Comparison of ENCODE assay signal across 5 fruit fly cellular contexts in genomic region chr2L:18442903-18443608, dm6.
A peak's percentile ranks its signal among the peaks of the same experiment; 100 is the strongest.
TF ChIP-seq lines count a peak whose summit lies in the region.

TSS of gene RpS26 (minus strand) at chr2L:18443277.

- TF ChIP-seq CTCF in whole organism, embryonic (GFP tag; optimal IDR thresholded peaks at IDR 0.05; lab: Kevin White, UChicago), result no peak

TF ChIP-seq in whole organism, adult, 20 proteins besides CTCF, POLR2A, EP300 and RAD21 (continues in another document):
- TF ChIP-seq CG11617 (GFP tag; optimal IDR thresholded peaks at IDR 0.05; lab: Kevin White, UChicago) (peak; percentile 68), CG7045 (GFP tag; optimal IDR thresholded peaks at IDR 0.05; lab: Kevin White, UChicago) (peak; percentile 55), Hr96 (GFP tag; optimal IDR thresholded peaks at IDR 0.05; lab: Kevin White, UChicago) (no peak), cnc (optimal IDR thresholded peaks at IDR 0.05; lab: Kevin White, UChicago) (no peak), Mnt (GFP tag; optimal IDR thresholded peaks at IDR 0.05; lab: Kevin White, UChicago) (peak; percentile 79), cic (GFP tag; optimal IDR thresholded peaks at IDR 0.05; lab: Kevin White, UChicago) (peak; percentile 13), Clk (GFP tag; optimal IDR thresholded peaks at IDR 0.05; lab: Kevin White, UChicago) (peak; percentile 10), Crg-1 (GFP tag; optimal IDR thresholded peaks at IDR 0.05; lab: Kevin White, UChicago) (peak; percentile 18), ovo (GFP tag; optimal IDR thresholded peaks at IDR 0.05; lab: Kevin White, UChicago) (no peak), toe (GFP tag; optimal IDR thresholded peaks at IDR 0.05; lab: Kevin White, UChicago) (no peak), CG33017 (tag; optimal IDR thresholded peaks at IDR 0.05; lab: Kevin White, UChicago) (peak; percentile 1), tj (GFP tag; optimal IDR thresholded peaks at IDR 0.05; lab: Kevin White, UChicago) (peak; percentile 28), CG12768 (GFP tag; optimal IDR thresholded peaks at IDR 0.05; lab: Kevin White, UChicago) (no peak), pad (GFP tag; optimal IDR thresholded peaks at IDR 0.05; lab: Kevin White, UChicago) (peak; percentile 48), CG14711 (tag; optimal IDR thresholded peaks at IDR 0.05; lab: Kevin White, UChicago) (peak; percentile 28), CG5204 (GFP tag; optimal IDR thresholded peaks at IDR 0.05; lab: Kevin White, UChicago) (no peak), CG1620 (GFP tag; optimal IDR thresholded peaks at IDR 0.05; lab: Kevin White, UChicago) (peak; percentile 70), bab1 (GFP tag; optimal IDR thresholded peaks at IDR 0.05; lab: Kevin White, UChicago) (peak; percentile 74)

TF ChIP-seq in whole organism, embryonic, 481 proteins besides CTCF, POLR2A, EP300 and RAD21 (continues in another document):
- no peak for TF ChIP-seq CG18764 (GFP tag; optimal IDR thresholded peaks at IDR 0.05; lab: Kevin White, UChicago)
- TF ChIP-seq Ravus (GFP tag; IDR thresholded peaks at IDR 0.05; lab: Robert Waterston, UW), result no peak
- TF ChIP-seq CG32772 (GFP tag; IDR thresholded peaks at IDR 0.05; lab: Robert Waterston, UW), result no peak
- TF ChIP-seq CG10543 (GFP tag; optimal IDR thresholded peaks at IDR 0.05; lab: Kevin White, UChicago), result peak; percentile 58
- peak; percentile 87 for TF ChIP-seq Tbp (GFP tag; optimal IDR thresholded peaks at IDR 0.05; lab: Kevin White, UChicago)
- no peak for TF ChIP-seq yki (optimal IDR thresholded peaks at IDR 0.05; lab: Kevin White, UChicago)
- no peak for TF ChIP-seq gcm (GFP tag; optimal IDR thresholded peaks at IDR 0.05; lab: Kevin White, UChicago)
- peak; percentile 50 for TF ChIP-seq CG17829 (tag; optimal IDR thresholded peaks at IDR 0.05; lab: Kevin White, UChicago)
- peak; percentile 60 for TF ChIP-seq pum (GFP tag; optimal IDR thresholded peaks at IDR 0.05; lab: Kevin White, UChicago)
- TF ChIP-seq lov (optimal IDR thresholded peaks at IDR 0.05; lab: Kevin White, UChicago), result no peak
- TF ChIP-seq lov (GFP tag; IDR thresholded peaks at IDR 0.05; lab: Robert Waterston, UW), result peak; percentile 65; the same call in 1 of the 3 replicates
- peak; percentile 3 for TF ChIP-seq psq (GFP tag; optimal IDR thresholded peaks at IDR 0.05; lab: Kevin White, UChicago)
- TF ChIP-seq CG7963 (GFP tag; IDR thresholded peaks at IDR 0.05; lab: Robert Waterston, UW; ENCODE audit: partially characterized antibody), result no peak
- peak; percentile 40 for TF ChIP-seq lbe (GFP tag; optimal IDR thresholded peaks at IDR 0.05; lab: Kevin White, UChicago)
- peak; percentile 65 for TF ChIP-seq stwl (tag; optimal IDR thresholded peaks at IDR 0.05; lab: Kevin White, UChicago)
- TF ChIP-seq Rx (GFP tag; IDR thresholded peaks at IDR 0.05; lab: Robert Waterston, UW), result peak; percentile 38; the same call in 1 of the 2 replicates
- TF ChIP-seq gem (tag; optimal IDR thresholded peaks at IDR 0.05; lab: Kevin White, UChicago), result peak; percentile 56
- no peak for TF ChIP-seq TFAM (GFP tag; optimal IDR thresholded peaks at IDR 0.05; lab: Kevin White, UChicago)
- TF ChIP-seq CG14710 (tag; optimal IDR thresholded peaks at IDR 0.05; lab: Kevin White, UChicago), result peak; percentile 66

TF ChIP-seq in whole organism, prepupa, 60 proteins besides CTCF, POLR2A, EP300 and RAD21 (continues in another document):
- peak; percentile 21 for TF ChIP-seq Sox15 (GFP tag; optimal IDR thresholded peaks at IDR 0.05; lab: Kevin White, UChicago)
- peak; percentile 48 for TF ChIP-seq CG6854 (GFP tag; optimal IDR thresholded peaks at IDR 0.05; lab: Kevin White, UChicago)
- TF ChIP-seq Eip78C (GFP tag; lab: Kevin White, UChicago), result peak; percentile 82
- no peak for TF ChIP-seq CG8632 (GFP tag; optimal IDR thresholded peaks at IDR 0.05; lab: Kevin White, UChicago)
- TF ChIP-seq esn (GFP tag; optimal IDR thresholded peaks at IDR 0.05; lab: Kevin White, UChicago), result peak; percentile 54
- TF ChIP-seq acj6 (GFP tag; optimal IDR thresholded peaks at IDR 0.05; lab: Kevin White, UChicago), result peak; percentile 13
- no peak for TF ChIP-seq CG32006 (GFP tag; optimal IDR thresholded peaks at IDR 0.05; lab: Kevin White, UChicago)
- peak; percentile 0 for TF ChIP-seq CG6792 (GFP tag; optimal IDR thresholded peaks at IDR 0.05; lab: Kevin White, UChicago)
- peak; percentile 25 for TF ChIP-seq CG34406 (GFP tag; optimal IDR thresholded peaks at IDR 0.05; lab: Kevin White, UChicago)
- TF ChIP-seq achi (GFP tag; optimal IDR thresholded peaks at IDR 0.05; lab: Kevin White, UChicago), result no peak
- TF ChIP-seq CG3032 (tag; optimal IDR thresholded peaks at IDR 0.05; lab: Kevin White, UChicago), result peak; percentile 28
- peak; percentile 57 for TF ChIP-seq lz (GFP tag; optimal IDR thresholded peaks at IDR 0.05; lab: Kevin White, UChicago)
- TF ChIP-seq Hr39 (GFP tag; optimal IDR thresholded peaks at IDR 0.05; lab: Kevin White, UChicago), result no peak
- peak; percentile 24 for TF ChIP-seq Ets96B (tag; optimal IDR thresholded peaks at IDR 0.05; lab: Kevin White, UChicago)
- TF ChIP-seq Ets21C (GFP tag; optimal IDR thresholded peaks at IDR 0.05; lab: Kevin White, UChicago), result no peak
- TF ChIP-seq cyc (GFP tag; optimal IDR thresholded peaks at IDR 0.05; lab: Kevin White, UChicago), result peak; percentile 62
- TF ChIP-seq eg (GFP tag; IDR thresholded peaks at IDR 0.05; lab: Robert Waterston, UW), result 0 out of 3 replicates have a peak, but pooled peaks have one; percentile 30
- peak; percentile 58 for TF ChIP-seq Sox14 (GFP tag; optimal IDR thresholded peaks at IDR 0.05; lab: Kevin White, UChicago)
- TF ChIP-seq CG1621 (tag; optimal IDR thresholded peaks at IDR 0.05; lab: Kevin White, UChicago), result peak; percentile 3
- no peak for TF ChIP-seq Blimp-1 (GFP tag; optimal IDR thresholded peaks at IDR 0.05; lab: Kevin White, UChicago)

TF ChIP-seq in whole organism, pupa, 21 proteins besides CTCF, POLR2A, EP300 and RAD21:
- TF ChIP-seq CG15710 (tag; optimal IDR thresholded peaks at IDR 0.05; lab: Kevin White, UChicago) (peak; percentile 23), CG17806 (tag; optimal IDR thresholded peaks at IDR 0.05; lab: Kevin White, UChicago) (no peak), fd96Ca (GFP tag; IDR thresholded peaks at IDR 0.05; lab: Robert Waterston, UW) (peak; percentile 23; the same call in 1 of the 3 replicates), Snoo (tag; optimal IDR thresholded peaks at IDR 0.05; lab: Kevin White, UChicago) (peak; percentile 50), Pif1B (GFP tag; optimal IDR thresholded peaks at IDR 0.05; lab: Kevin White, UChicago) (no peak), CG32121 (GFP tag; IDR thresholded peaks at IDR 0.05; lab: Robert Waterston, UW) (no peak), CG12605 (GFP tag; IDR thresholded peaks at IDR 0.05; lab: Robert Waterston, UW) (no peak), EcR (GFP tag; optimal IDR thresholded peaks at IDR 0.05; lab: Kevin White, UChicago) (no peak), gl (tag; optimal IDR thresholded peaks at IDR 0.05; lab: Kevin White, UChicago) (no peak), rn (GFP tag; IDR thresholded peaks at IDR 0.05; lab: Robert Waterston, UW) (no peak), D1 (tag; optimal IDR thresholded peaks at IDR 0.05; lab: Kevin White, UChicago) (no peak), CG9948 (tag; optimal IDR thresholded peaks at IDR 0.05; lab: Kevin White, UChicago) (peak; percentile 23), CG4496 (GFP tag; IDR thresholded peaks at IDR 0.05; lab: Robert Waterston, UW) (peak; percentile 61; the same call in 2 of the 3 replicates), CG34367 (tag; optimal IDR thresholded peaks at IDR 0.05; lab: Kevin White, UChicago) (no peak), Ets98B (GFP tag; IDR thresholded peaks at IDR 0.05; lab: Robert Waterston, UW) (no peak), Pif1A (GFP tag; optimal IDR thresholded peaks at IDR 0.05; lab: Kevin White, UChicago) (no peak), CG14655 (GFP tag; optimal IDR thresholded peaks at IDR 0.05; lab: Kevin White, UChicago) (no peak), CG8301 (tag; optimal IDR thresholded peaks at IDR 0.05; lab: Kevin White, UChicago) (no peak), CG10348 (GFP tag; IDR thresholded peaks at IDR 0.05; lab: Robert Waterston, UW) (no peak), CG8159 (tag; optimal IDR thresholded peaks at IDR 0.05; lab: Kevin White, UChicago) (no peak), CG13204 (GFP tag; optimal IDR thresholded peaks at IDR 0.05; lab: Kevin White, UChicago) (no peak)

TF ChIP-seq in whole organism, wandering third instar larva, 38 proteins besides CTCF, POLR2A, EP300 and RAD21:
- TF ChIP-seq Abd-B (GFP tag; optimal IDR thresholded peaks at IDR 0.05; lab: Kevin White, UChicago) (no peak), ey (GFP tag; optimal IDR thresholded peaks at IDR 0.05; lab: Kevin White, UChicago) (peak; percentile 20), Dfd (GFP tag; optimal IDR thresholded peaks at IDR 0.05; lab: Kevin White, UChicago) (no peak), woc (GFP tag; optimal IDR thresholded peaks at IDR 0.05; lab: Kevin White, UChicago) (peak; percentile 81), HLH106 (tag; optimal IDR thresholded peaks at IDR 0.05; lab: Kevin White, UChicago) (peak; percentile 47), Myc (optimal IDR thresholded peaks at IDR 0.05; lab: Kevin White, UChicago) (peak; percentile 96), OdsH (GFP tag; optimal IDR thresholded peaks at IDR 0.05; lab: Kevin White, UChicago) (peak; percentile 29), rgr (GFP tag; optimal IDR thresholded peaks at IDR 0.05; lab: Kevin White, UChicago) (no peak), CG9705 (GFP tag; optimal IDR thresholded peaks at IDR 0.05; lab: Kevin White, UChicago) (peak; percentile 57), Sp1 (GFP tag; optimal IDR thresholded peaks at IDR 0.05; lab: Kevin White, UChicago) (peak; percentile 51), Dif (GFP tag; optimal IDR thresholded peaks at IDR 0.05; lab: Kevin White, UChicago; ENCODE audit: partially characterized antibody) (peak; percentile 10), h (GFP tag; optimal IDR thresholded peaks at IDR 0.05; lab: Kevin White, UChicago) (no peak)
TF ChIP-seq in whole organism, wandering third instar larva: peak in this region for 8.
